Fruit fly (Drosophila melanogaster) whole organism, embryonic: ENCODE data around the gene Lim3.

ENCODE experiments used
- ATbp ChIP-seq: fragments of 200-800 bp; sonication (Bioruptor generic); optimal IDR thresholded peaks from 2 replicates; lab custom pipeline; 2017; ENCODE audit warnings: missing biosample characterization, mild to moderate bottlenecking, missing genetic modification characterization, missing genetic modification reagents
- Awh ChIP-seq: fragments of 200-800 bp; sonication (Bioruptor generic); IDR thresholded peaks from 2 replicates; pipeline ENCODE4, ENCODE4 v1.3.6; 2022; ENCODE audit warnings: missing biosample characterization, missing genetic modification characterization
- CG10431 ChIP-seq: fragments of 200-800 bp; sonication (Bioruptor generic); optimal IDR thresholded peaks from 3 replicates; lab custom pipeline; 2018; ENCODE audit warnings: missing biosample characterization, mild to moderate bottlenecking, missing genetic modification characterization
- CG10543 ChIP-seq: fragments of 200-800 bp; sonication (Bioruptor generic); optimal IDR thresholded peaks from 3 replicates; lab custom pipeline; 2017; ENCODE audit warnings: missing biosample characterization, mild to moderate bottlenecking, missing genetic modification characterization, moderate library complexity
- CG10979 ChIP-seq: fragments of 200-800 bp; sonication (Bioruptor generic); optimal IDR thresholded peaks from 2 replicates; lab custom pipeline; 2018; ENCODE audit warnings: missing biosample characterization, mild to moderate bottlenecking, missing genetic modification characterization, moderate library complexity
- CG11695 ChIP-seq: fragments of 200-800 bp; sonication (Bioruptor generic); IDR thresholded peaks from 3 replicates; pipeline ENCODE4 v1.3.6; 2022; ENCODE audit warnings: missing biosample characterization, missing genetic modification characterization
- CG14860 ChIP-seq: fragments of 200-800 bp; sonication (Bioruptor generic); IDR thresholded peaks from 3 replicates; pipeline ENCODE4 v1.3.6; 2022; ENCODE audit warnings: missing biosample characterization, missing genetic modification characterization; ENCODE audit not compliant: partially characterized antibody
- CG1529 ChIP-seq: fragments of 200-800 bp; sonication (Bioruptor generic); optimal IDR thresholded peaks from 3 replicates; lab custom pipeline; 2018; ENCODE audit warnings: missing biosample characterization, missing genetic modification characterization
- CG17612 ChIP-seq: fragments of 200-800 bp; sonication (Bioruptor generic); IDR thresholded peaks from 2 replicates; pipeline ENCODE4 v1.3.6; 2022; ENCODE audit warnings: missing biosample characterization, missing genetic modification characterization
- CG2678 ChIP-seq: fragments of 200-800 bp; sonication (Bioruptor generic); optimal IDR thresholded peaks from 3 replicates; lab custom pipeline; 2019; ENCODE audit warnings: missing biosample characterization, mild to moderate bottlenecking, missing genetic modification characterization, moderate library complexity
- CG30403 ChIP-seq: fragments of 200-800 bp; sonication (Bioruptor generic); optimal IDR thresholded peaks from 3 replicates; lab custom pipeline; 2016; ENCODE audit warnings: missing biosample characterization, missing genetic modification characterization
- CG3065 ChIP-seq: fragments of 200-800 bp; sonication (Bioruptor generic); optimal IDR thresholded peaks from 2 replicates; lab custom pipeline; 2016; ENCODE audit warnings: missing biosample characterization, missing genetic modification characterization
- CG34224 ChIP-seq: fragments of 200-800 bp; sonication (Bioruptor generic); IDR thresholded peaks from 3 replicates; pipeline ENCODE4 v1.3.6; 2022; ENCODE audit warnings: missing biosample characterization, missing genetic modification characterization; ENCODE audit not compliant: partially characterized antibody
- CG34422 ChIP-seq: fragments of 200-800 bp; sonication (Bioruptor generic); IDR thresholded peaks from 3 replicates; pipeline ENCODE4 v1.3.6; 2022; ENCODE audit warnings: missing biosample characterization, missing genetic modification characterization
- CG3847 ChIP-seq: fragments of 200-800 bp; sonication (Bioruptor generic); IDR thresholded peaks from 2 replicates; pipeline ENCODE4 v1.3.6; 2022; ENCODE audit warnings: missing biosample characterization, missing genetic modification characterization
- CG4820 ChIP-seq: fragments of 200-800 bp; sonication (Bioruptor generic); optimal IDR thresholded peaks from 3 replicates; lab custom pipeline; 2016; ENCODE audit warnings: missing biosample characterization, missing genetic modification characterization
- CG7556 ChIP-seq: fragments of 200-800 bp; sonication (Bioruptor generic); optimal IDR thresholded peaks from 2 replicates; lab custom pipeline; 2017; ENCODE audit warnings: missing biosample characterization, mild to moderate bottlenecking, missing genetic modification characterization
- CG7839 ChIP-seq: fragments of 200-800 bp; sonication (Bioruptor generic); optimal IDR thresholded peaks from 3 replicates; lab custom pipeline; 2018; ENCODE audit warnings: missing biosample characterization, mild to moderate bottlenecking, missing genetic modification characterization, moderate library complexity
- CG8478 ChIP-seq: fragments of >200 bp; optimal IDR thresholded peaks from 2 replicates; lab custom pipeline; 2018
- CoRest ChIP-seq: fragments of 200-800 bp; sonication (Bioruptor generic); optimal IDR thresholded peaks from 3 replicates; lab custom pipeline; 2018; ENCODE audit warnings: missing biosample characterization, mild to moderate bottlenecking, missing genetic modification characterization, moderate library complexity
- Dll ChIP-seq: fragments of 200-800 bp; sonication (Bioruptor generic); IDR thresholded peaks from 4 replicates; pipeline ENCODE4 v1.3.6; 2022; ENCODE audit warnings: missing biosample characterization, missing genetic modification characterization; ENCODE audit not compliant: partially characterized antibody
- Drgx ChIP-seq: fragments of 200-800 bp; sonication (Bioruptor generic); IDR thresholded peaks from 2 replicates; pipeline ENCODE4 v1.3.6; 2022; ENCODE audit warnings: missing biosample characterization, missing genetic modification characterization
- Fer1 ChIP-seq: fragments of 200-800 bp; sonication (Bioruptor generic); optimal IDR thresholded peaks from 2 replicates; lab custom pipeline; 2017; ENCODE audit warnings: missing biosample characterization, mild to moderate bottlenecking, missing genetic modification characterization
- Hey ChIP-seq: fragments of 200-800 bp; sonication (Bioruptor generic); optimal IDR thresholded peaks from 3 replicates; lab custom pipeline; 2018; ENCODE audit warnings: missing biosample characterization, mild to moderate bottlenecking, missing genetic modification characterization
- HmgD ChIP-seq: fragments of 200-800 bp; sonication (Bioruptor generic); optimal IDR thresholded peaks from 3 replicates; lab custom pipeline; 2016; ENCODE audit warnings: missing biosample characterization, missing genetic modification characterization
- Lim3 ChIP-seq: fragments of 200-800 bp; sonication (Bioruptor generic); IDR thresholded peaks from 2 replicates; pipeline ENCODE4 v1.3.6; 2022; ENCODE audit warnings: missing biosample characterization, missing genetic modification characterization
- Lpt ChIP-seq: fragments of >200 bp; optimal IDR thresholded peaks from 2 replicates; lab custom pipeline; 2018; ENCODE audit warnings: missing biosample characterization, missing genetic modification characterization
- MBD-R2 ChIP-seq: fragments of 200-800 bp; sonication (Bioruptor generic); IDR thresholded peaks from 2 replicates; pipeline ENCODE4 v1.3.6; 2022; ENCODE audit warnings: missing biosample characterization, missing genetic modification characterization
- NFAT ChIP-seq: fragments of 200-800 bp; sonication (Bioruptor generic); IDR thresholded peaks from 2 replicates; pipeline ENCODE4 v1.3.6; 2022; ENCODE audit warnings: missing biosample characterization, missing genetic modification characterization
- NfI ChIP-seq: fragments of 200-800 bp; sonication (Bioruptor generic); optimal IDR thresholded peaks from 3 replicates; lab custom pipeline; 2018; ENCODE audit warnings: missing biosample characterization, mild to moderate bottlenecking, missing genetic modification characterization, moderate library complexity
- bcd ChIP-seq: fragments of 200-800 bp; sonication (Bioruptor generic); optimal IDR thresholded peaks from 2 replicates; lab custom pipeline; 2017; ENCODE audit warnings: missing biosample characterization, mild to moderate bottlenecking, missing genetic modification characterization
- cad ChIP-seq: fragments of >200 bp; optimal IDR thresholded peaks from 2 replicates; lab custom pipeline; 2017; ENCODE audit warnings: missing biosample characterization, missing genetic modification characterization
- cg ChIP-seq: fragments of 200-800 bp; sonication (Bioruptor generic); optimal IDR thresholded peaks from 3 replicates; lab custom pipeline; 2019; ENCODE audit warnings: missing biosample characterization, mild to moderate bottlenecking, missing genetic modification characterization, moderate library complexity
- crol ChIP-seq: fragments of 200-800 bp; sonication (Bioruptor generic); IDR thresholded peaks from 2 replicates; pipeline ENCODE4 v1.3.6; 2022; ENCODE audit warnings: missing biosample characterization, missing genetic modification characterization
- cwo ChIP-seq: fragments of 200-800 bp; sonication (Bioruptor generic); optimal IDR thresholded peaks from 3 replicates; lab custom pipeline; 2017; ENCODE audit warnings: missing biosample characterization, missing genetic modification characterization, mild to moderate bottlenecking, moderate library complexity, missing genetic modification reagents
- en ChIP-seq: fragments of 200-800 bp; sonication (Bioruptor generic); optimal IDR thresholded peaks from 2 replicates; lab custom pipeline; 2016; ENCODE audit warnings: missing biosample characterization, missing genetic modification characterization
- fd3F ChIP-seq: fragments of 200-800 bp; sonication (Bioruptor generic); optimal IDR thresholded peaks from 2 replicates; lab custom pipeline; 2018; ENCODE audit warnings: missing biosample characterization, mild to moderate bottlenecking, missing genetic modification characterization, moderate library complexity
- ftz-f1 ChIP-seq: fragments of 200-800 bp; sonication (Bioruptor generic); optimal IDR thresholded peaks from 2 replicates; lab custom pipeline; 2016; ENCODE audit warnings: missing biosample characterization, missing genetic modification characterization
- inv ChIP-seq: fragments of 200-800 bp; sonication (Bioruptor generic); IDR thresholded peaks from 2 replicates; pipeline ENCODE4 v1.3.6; 2022; ENCODE audit warnings: missing biosample characterization, missing genetic modification characterization; ENCODE audit not compliant: partially characterized antibody
- maf-S ChIP-seq: fragments of 200-800 bp; sonication (Bioruptor generic); optimal IDR thresholded peaks from 2 replicates; lab custom pipeline; 2016; ENCODE audit warnings: missing biosample characterization, missing genetic modification characterization
- mam ChIP-seq: fragments of 200-800 bp; sonication (Bioruptor generic); optimal IDR thresholded peaks from 3 replicates; lab custom pipeline; 2016; ENCODE audit warnings: missing biosample characterization, missing genetic modification characterization
- mirr ChIP-seq: fragments of 200-800 bp; sonication (Bioruptor generic); optimal IDR thresholded peaks from 3 replicates; lab custom pipeline; 2018; ENCODE audit warnings: missing biosample characterization, mild to moderate bottlenecking, missing genetic modification characterization
- psq ChIP-seq: fragments of 200-800 bp; sonication (Bioruptor generic); optimal IDR thresholded peaks from 2 replicates; lab custom pipeline; 2017; ENCODE audit warnings: missing biosample characterization, missing genetic modification characterization
- ro ChIP-seq: fragments of 200-800 bp; sonication (Bioruptor generic); IDR thresholded peaks from 2 replicates; pipeline ENCODE4 v1.3.6; 2022; ENCODE audit warnings: missing biosample characterization, missing genetic modification characterization
- sc ChIP-seq, 3 experiments: fragments of >200 bp in 2 of 3; fragments of 200-800 bp in 1 of 3; sonication (Bioruptor generic) in 1 of 3; optimal IDR thresholded peaks; 2 replicates in 2 of 3; 3 replicates in 1 of 3; lab custom pipeline; 2017; ENCODE audit warnings: mild to moderate bottlenecking in 1 of 3, missing biosample characterization in 1 of 3, missing genetic modification characterization in 1 of 3, missing genetic modification reagents in 1 of 3
- sens ChIP-seq: fragments of 200-800 bp; sonication (Bioruptor generic); peaks from one replicate; lab custom pipeline; 2016; ENCODE audit warnings: missing biosample characterization, missing genetic modification characterization
- slbo ChIP-seq: fragments of 200-800 bp; sonication (Bioruptor generic); IDR thresholded peaks from 2 replicates; pipeline ENCODE4 v1.3.6; 2022; ENCODE audit warnings: missing biosample characterization, missing genetic modification characterization
- tna ChIP-seq: fragments of 200-800 bp; sonication (Bioruptor generic); IDR thresholded peaks from 2 replicates; pipeline ENCODE4 v1.3.6; 2022; ENCODE audit warnings: missing biosample characterization, missing genetic modification characterization; ENCODE audit not compliant: partially characterized antibody
- toy ChIP-seq: fragments of 200-800 bp; sonication (Bioruptor generic); IDR thresholded peaks from 2 replicates; pipeline ENCODE4 v1.3.6; 2022; ENCODE audit warnings: missing biosample characterization, missing genetic modification characterization
- wor ChIP-seq: fragments of 200-800 bp; sonication (Bioruptor generic); IDR thresholded peaks from 2 replicates; pipeline ENCODE4 v1.3.6; 2022; ENCODE audit warnings: missing biosample characterization, missing genetic modification characterization
- yki ChIP-seq: fragments of >200 bp; optimal IDR thresholded peaks from 3 replicates; lab custom pipeline; 2018

The Lim3 gene

dm6 chr2L:19036105-19036714 is 72.0 kb downstream of the Lim3 start (continued):
- TF ChIP-seq Hey (tag; lab: Kevin White, UChicago) (no peak), Awh (GFP tag; lab: Robert Waterston, UW) (no peak), NFAT (GFP tag; lab: Robert Waterston, UW) (0 out of 2 replicates have a peak, but pooled peaks have one; percentile 14), MBD-R2 (GFP tag; lab: Robert Waterston, UW) (peak; percentile 15; the same call in 1 of the 2 replicates), Fer1 (GFP tag; lab: Kevin White, UChicago) (peak; percentile 10), Lim3 (GFP tag; lab: Robert Waterston, UW) (no peak), en (GFP tag; lab: Kevin White, UChicago) (no peak), ftz-f1 (GFP tag; lab: Kevin White, UChicago) (peak; percentile 47), CG7556 (peak; percentile 49), CG3065 (no peak), Lpt (GFP tag; lab: Kevin White, UChicago) (no peak), CG10543 (GFP tag; lab: Kevin White, UChicago) (peak; percentile 79), yki (lab: Kevin White, UChicago) (no peak), CG11695 (no peak), crol (peak; percentile 90), CoRest (tag; lab: Kevin White, UChicago) (peak; percentile 49), CG2678 (tag; lab: Kevin White, UChicago) (peak; percentile 58), cg (GFP tag; lab: Kevin White, UChicago) (no peak), sens (GFP tag; lab: Kevin White, UChicago) (peak; percentile 81), mam (GFP tag; lab: Kevin White, UChicago) (no peak), CG8478 (lab: Kevin White, UChicago) (no peak), CG1529 (no peak), mirr (no peak), CG34422 (GFP tag; lab: Robert Waterston, UW) (no peak), CG3847 (no peak), fd3F (no peak), sc (optimal IDR thresholded peaks at IDR 0.05; lab: Kevin White, UChicago) (no peak), sc (GFP tag; optimal IDR thresholded peaks at IDR 0.05; lab: Kevin White, UChicago) (no peak), CG14860 (GFP tag; lab: Robert Waterston, UW) (no peak), CG10431 (GFP tag; lab: Kevin White, UChicago) (no peak), NfI (GFP tag; lab: Kevin White, UChicago) (peak; percentile 3), cad (peak; percentile 1), ro (GFP tag; lab: Robert Waterston, UW) (no peak), Drgx (GFP tag; lab: Robert Waterston, UW) (peak; percentile 6; the same call in 1 of the 2 replicates), psq (GFP tag; lab: Kevin White, UChicago) (no peak), maf-S (GFP tag; lab: Kevin White, UChicago) (no peak), CG34224 (GFP tag; lab: Robert Waterston, UW) (no peak), CG30403 (GFP tag; lab: Kevin White, UChicago) (peak; percentile 41), inv (GFP tag; lab: Robert Waterston, UW) (no peak), CG7839 (peak; percentile 25), CG17612 (no peak), Dll (GFP tag; lab: Robert Waterston, UW) (no peak), HmgD (no peak), CG10979 (tag; lab: Kevin White, UChicago) (peak; percentile 2), bcd (GFP tag; lab: Kevin White, UChicago) (peak; percentile 7), toy (GFP tag; lab: Robert Waterston, UW) (no peak), tna (0 out of 2 replicates have a peak, but pooled peaks have one; percentile 15), wor (GFP tag; lab: Robert Waterston, UW) (no peak), slbo (GFP tag; lab: Robert Waterston, UW) (no peak), CG4820 (GFP tag; lab: Kevin White, UChicago) (no peak), cwo (GFP tag; lab: Kevin White, UChicago) (peak; percentile 14), ATbp (GFP tag; lab: Kevin White, UChicago) (no peak)
